Worm (Caenorhabditis elegans): ENCODE measurements around the gene pgph-1.

- TF ChIP-seq F37B4.10 (GFP tag; IDR thresholded peaks at IDR 0.05) = no peak
- no peak for TF ChIP-seq mxl-1 (tag; optimal IDR thresholded peaks at IDR 0.05)
- no peak for TF ChIP-seq mcd-1 (GFP tag; IDR thresholded peaks at IDR 0.05)
- TF ChIP-seq ztf-26 (tag; optimal IDR thresholded peaks at IDR 0.05) = no peak
Measured at ce11 chrV:5756193-5756592, 2.9 kb upstream of the pgph-1 start, which contains the start of gene C53A3.3.

All from whole organism, young adult.